Worm (Caenorhabditis elegans) whole organism, late embryonic: ENCODE data around the gene F09E5.14.

Experiments
- C38D4.7 ChIP-seq: fragments of 200-800 bp; sonication (Bioruptor generic); optimal IDR thresholded peaks from 2 replicates; lab custom pipeline; 2018; ENCODE audit warnings: mild to moderate bottlenecking, missing genetic modification characterization, moderate library complexity, missing compliant biosample characterization
- F13H6.1 ChIP-seq: sonication (generic microtip); optimal IDR thresholded peaks from 2 replicates; lab custom pipeline; 2016; ENCODE audit warnings: missing genetic modification characterization, missing compliant biosample characterization
- K02D7.2 ChIP-seq: sonication (generic microtip); optimal IDR thresholded peaks from 2 replicates; lab custom pipeline; 2017; ENCODE audit warnings: mild to moderate bottlenecking, missing genetic modification characterization, missing compliant biosample characterization
- Y22D7AL.16 ChIP-seq: sonication (generic microtip); optimal IDR thresholded peaks from 2 replicates; lab custom pipeline; 2016; ENCODE audit warnings: missing genetic modification characterization, missing compliant biosample characterization
- ceh-14 ChIP-seq: sonication (generic microtip); optimal IDR thresholded peaks from 2 replicates; lab custom pipeline; 2016; ENCODE audit warnings: missing genotype, missing genetic modification characterization, missing compliant biosample characterization
- ceh-19 ChIP-seq: fragments of 200-800 bp; sonication (Bioruptor generic); optimal IDR thresholded peaks from 2 replicates; lab custom pipeline; 2018; ENCODE audit warnings: mild to moderate bottlenecking, missing genetic modification characterization, missing compliant biosample characterization
- ceh-22 ChIP-seq: sonication (generic microtip); optimal IDR thresholded peaks from 2 replicates; lab custom pipeline; 2017; ENCODE audit warnings: missing biosample characterization, missing genetic modification characterization
- ceh-24 ChIP-seq: sonication (generic microtip); optimal IDR thresholded peaks from 2 replicates; lab custom pipeline; 2016; ENCODE audit warnings: mild to moderate bottlenecking, missing genetic modification characterization, missing compliant biosample characterization
- ceh-30 ChIP-seq: fragments of 150-350 bp; optimal IDR thresholded peaks from 2 replicates; lab custom pipeline; 2014; ENCODE audit warnings: missing biosample characterization, missing genetic modification characterization
- ceh-45 ChIP-seq: fragments of 200-800 bp; sonication (Bioruptor generic); IDR thresholded peaks from 2 replicates; pipeline ENCODE4 v1.3.6; 2022; ENCODE audit warnings: missing genetic modification reagents, missing genetic modification characterization, missing compliant biosample characterization
- ceh-6 ChIP-seq: fragments of 200-800 bp; sonication (Bioruptor generic); optimal IDR thresholded peaks from 2 replicates; lab custom pipeline; 2018; ENCODE audit warnings: mild to moderate bottlenecking, missing genetic modification characterization, missing compliant biosample characterization
- ceh-9 ChIP-seq: sonication (generic microtip); optimal IDR thresholded peaks from 2 replicates; lab custom pipeline; 2016; ENCODE audit warnings: mild to moderate bottlenecking, missing genetic modification characterization, inconsistent platforms, missing compliant biosample characterization
- che-1 ChIP-seq: sonication (generic microtip); optimal IDR thresholded peaks from 2 replicates; lab custom pipeline; 2016; ENCODE audit warnings: mild to moderate bottlenecking, missing genetic modification characterization, missing compliant biosample characterization
- dmd-4 ChIP-seq: sonication (generic microtip); optimal IDR thresholded peaks from 2 replicates; lab custom pipeline; 2016; ENCODE audit warnings: borderline replicate concordance, missing genetic modification characterization, missing compliant biosample characterization
- dve-1 ChIP-seq: sonication (generic microtip); optimal IDR thresholded peaks from 2 replicates; lab custom pipeline; 2017; ENCODE audit warnings: antibody characterized with exemption, mild to moderate bottlenecking, missing genetic modification characterization, missing compliant biosample characterization
- elt-2 ChIP-seq: sonication (generic microtip); optimal IDR thresholded peaks from 2 replicates; lab custom pipeline; 2016; ENCODE audit warnings: missing genetic modification reagents, missing genetic modification characterization, missing compliant biosample characterization
- elt-4 ChIP-seq: sonication (generic microtip); optimal IDR thresholded peaks from 2 replicates; lab custom pipeline; 2016; ENCODE audit warnings: missing genetic modification characterization, missing compliant biosample characterization
- ets-4 ChIP-seq: sonication (generic microtip); optimal IDR thresholded peaks from 2 replicates; lab custom pipeline; 2016; ENCODE audit warnings: missing genetic modification characterization, missing compliant biosample characterization
- eyg-1 ChIP-seq: sonication (generic microtip); optimal IDR thresholded peaks from 2 replicates; lab custom pipeline; 2016; ENCODE audit warnings: missing genotype, missing genetic modification characterization, missing compliant biosample characterization
- fax-1 ChIP-seq: sonication (generic microtip); optimal IDR thresholded peaks from 2 replicates; lab custom pipeline; 2016; ENCODE audit warnings: missing genotype, missing genetic modification characterization, missing compliant biosample characterization
- fkh-10 ChIP-seq: fragments of 150-350 bp; optimal IDR thresholded peaks from 2 replicates; lab custom pipeline; 2014; ENCODE audit warnings: missing biosample characterization, missing genetic modification reagents, missing genetic modification characterization
- gmeb-2 ChIP-seq: sonication (generic microtip); optimal IDR thresholded peaks from 2 replicates; lab custom pipeline; 2016; ENCODE audit warnings: missing genetic modification characterization, inconsistent platforms, missing compliant biosample characterization
- hlh-15 ChIP-seq: sonication (generic microtip); optimal IDR thresholded peaks from 2 replicates; lab custom pipeline; 2016; ENCODE audit warnings: missing genetic modification characterization, missing compliant biosample characterization
- hlh-30 ChIP-seq: sonication (generic microtip); optimal IDR thresholded peaks from 2 replicates; lab custom pipeline; 2017; ENCODE audit warnings: antibody characterized with exemption, missing genetic modification characterization, missing compliant biosample characterization; ENCODE audit not compliant: insufficient read depth
- hlh-6 ChIP-seq: sonication (generic microtip); optimal IDR thresholded peaks from 2 replicates; lab custom pipeline; 2016; ENCODE audit warnings: missing genotype, missing genetic modification characterization, missing compliant biosample characterization
- hlh-8 ChIP-seq: sonication (generic microtip); optimal IDR thresholded peaks from 2 replicates; lab custom pipeline; 2016; ENCODE audit warnings: missing genotype, missing genetic modification characterization, missing compliant biosample characterization
- lim-6 ChIP-seq: sonication (generic microtip); optimal IDR thresholded peaks from 2 replicates; lab custom pipeline; 2016; ENCODE audit warnings: missing genetic modification characterization, missing compliant biosample characterization
- madf-2 ChIP-seq: sonication (generic microtip); optimal IDR thresholded peaks from 2 replicates; lab custom pipeline; 2017; ENCODE audit warnings: missing genetic modification characterization, missing compliant biosample characterization
- mec-3 ChIP-seq: sonication (generic microtip); optimal IDR thresholded peaks from 2 replicates; lab custom pipeline; 2016; ENCODE audit warnings: borderline replicate concordance, missing genetic modification characterization, missing compliant biosample characterization
- nfya-1 ChIP-seq: sonication (generic microtip); optimal IDR thresholded peaks from 2 replicates; lab custom pipeline; 2017; ENCODE audit warnings: missing genetic modification characterization, mild to moderate bottlenecking, missing compliant biosample characterization, antibody characterized with exemption, moderate library complexity
- nhr-11 ChIP-seq: fragments of 150-350 bp; optimal IDR thresholded peaks from 2 replicates; lab custom pipeline; 2014; ENCODE audit warnings: missing biosample characterization, missing genetic modification characterization
- nhr-232 ChIP-seq: sonication (generic microtip); optimal IDR thresholded peaks from 2 replicates; lab custom pipeline; 2016; ENCODE audit warnings: missing genetic modification characterization, missing compliant biosample characterization
- odd-2 ChIP-seq: sonication (generic microtip); optimal IDR thresholded peaks from 2 replicates; lab custom pipeline; 2017; ENCODE audit warnings: antibody characterized with exemption, mild to moderate bottlenecking, missing genetic modification characterization, missing compliant biosample characterization
- pag-3 ChIP-seq: sonication (generic microtip); optimal IDR thresholded peaks from 2 replicates; lab custom pipeline; 2016; ENCODE audit warnings: missing compliant biosample characterization, missing genetic modification characterization, borderline replicate concordance
- pat-9 ChIP-seq: fragments of 200-800 bp; sonication (Bioruptor generic); optimal IDR thresholded peaks from 2 replicates; lab custom pipeline; 2018; ENCODE audit warnings: mild to moderate bottlenecking, missing genetic modification characterization, moderate library complexity, missing compliant biosample characterization
- pax-1 ChIP-seq: fragments of 150-350 bp; optimal IDR thresholded peaks from 2 replicates; lab custom pipeline; 2014; ENCODE audit warnings: missing biosample characterization, missing genetic modification characterization
- pha-2 ChIP-seq: sonication (generic microtip); optimal IDR thresholded peaks from 2 replicates; lab custom pipeline; 2017; ENCODE audit warnings: mild to moderate bottlenecking, missing genetic modification characterization, missing compliant biosample characterization
- pha-4 ChIP-seq: fragments of 150-350 bp; optimal IDR thresholded peaks from 2 replicates; lab custom pipeline; 2018; ENCODE audit warnings: missing biosample characterization, missing genetic modification reagents, missing genetic modification characterization
- pqm-1 ChIP-seq: sonication (generic microtip); optimal IDR thresholded peaks from 2 replicates; lab custom pipeline; 2016; ENCODE audit warnings: missing genetic modification characterization, missing compliant biosample characterization
- rnt-1 ChIP-seq: sonication (generic microtip); optimal IDR thresholded peaks from 2 replicates; lab custom pipeline; 2016; ENCODE audit warnings: missing genetic modification characterization, missing compliant biosample characterization
- sox-2 ChIP-seq: fragments of 200-800 bp; sonication (Bioruptor generic); IDR thresholded peaks from 2 replicates; pipeline ENCODE4 v1.3.6; 2022; ENCODE audit warnings: missing genetic modification reagents, missing genetic modification characterization, missing compliant biosample characterization
- sox-4 ChIP-seq: sonication (generic microtip); optimal IDR thresholded peaks from 2 replicates; lab custom pipeline; 2017; ENCODE audit warnings: mild to moderate bottlenecking, missing genetic modification characterization, inconsistent platforms, missing compliant biosample characterization
- syd-9 ChIP-seq: sonication (generic microtip); optimal IDR thresholded peaks from 2 replicates; lab custom pipeline; 2016; ENCODE audit warnings: mild to moderate bottlenecking, missing genetic modification characterization, moderate library complexity, missing compliant biosample characterization
- tbx-2 ChIP-seq: sonication (generic microtip); optimal IDR thresholded peaks from 2 replicates; lab custom pipeline; 2016; ENCODE audit warnings: missing genetic modification characterization, missing compliant biosample characterization
- unc-86 ChIP-seq: sonication (generic microtip); optimal IDR thresholded peaks from 2 replicates; lab custom pipeline; 2016; ENCODE audit warnings: missing genetic modification characterization, missing compliant biosample characterization
- zip-5 ChIP-seq: sonication (generic microtip); optimal IDR thresholded peaks from 2 replicates; lab custom pipeline; 2016; ENCODE audit warnings: missing genetic modification characterization, missing compliant biosample characterization

The F09E5.14 gene

DNA sequence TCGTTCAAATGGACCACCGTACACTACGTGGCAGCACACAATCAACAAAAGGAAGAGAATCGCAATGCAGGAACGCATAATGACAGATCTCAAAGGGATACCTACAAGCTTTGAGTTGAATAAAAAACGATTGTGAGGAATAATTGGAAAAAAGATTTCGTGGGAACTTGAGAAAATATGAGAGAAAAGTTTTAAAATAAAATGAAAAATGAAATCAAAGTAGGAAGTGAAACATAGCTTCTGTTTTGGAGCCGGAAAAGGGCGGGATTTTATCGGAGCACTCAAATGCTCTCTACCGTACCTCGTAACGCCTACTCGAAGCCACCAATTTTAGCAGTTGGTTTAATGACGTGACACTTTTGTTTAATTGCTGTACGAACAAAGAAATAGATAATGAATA lies at the start of gene F09E5.14:
F09E5.14 (minus strand) TSS at position 101 of the 400 bp plus-strand sequence.
- no peak for TF ChIP-seq hlh-6
- no peak for TF ChIP-seq pag-3
- no peak for TF ChIP-seq elt-4 (tag; lab: Kevin White, UChicago)
- TF ChIP-seq tbx-2 (tag; lab: Kevin White, UChicago), result no peak
- no peak for TF ChIP-seq nhr-232 (tag; lab: Kevin White, UChicago)
- TF ChIP-seq fkh-10, result no peak
- TF ChIP-seq unc-86, result no peak
- no peak for TF ChIP-seq ceh-9 (tag; lab: Kevin White, UChicago)
- no peak for TF ChIP-seq pha-4 (tag; lab: Kevin White, UChicago)
- TF ChIP-seq odd-2 (tag; lab: Kevin White, UChicago), result no peak
- TF ChIP-seq ceh-30, result no peak
- TF ChIP-seq eyg-1, result no peak
- TF ChIP-seq, all 69 proteins: peak for 0

ce11 chrII:5393090-5393489 lies 48.4 kb upstream of the F09E5.14 start, which contains the start of gene brap-2:
brap-2 (minus strand) TSS chrII:5393190.
- TF ChIP-seq nfya-1 (no peak), fax-1 (tag; lab: Kevin White, UChicago) (no peak)

DNA sequence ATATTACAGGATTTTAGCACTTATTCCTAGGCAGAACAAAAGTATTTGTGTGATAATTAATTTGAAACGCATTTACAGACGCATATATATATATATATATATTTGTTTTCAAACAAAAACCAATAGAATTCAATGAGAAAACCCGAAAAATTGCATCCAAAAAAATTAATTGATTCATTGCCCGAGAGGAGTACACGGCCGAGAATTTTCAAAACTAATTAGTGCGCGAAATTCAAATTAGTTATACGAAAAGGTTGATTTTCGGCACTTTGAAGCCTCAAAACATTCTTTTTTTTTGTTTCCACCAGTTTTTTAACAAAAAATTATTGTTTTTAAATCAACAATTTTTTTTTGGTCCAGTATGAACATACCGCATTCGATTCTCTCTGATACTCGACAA lies 46.8 kb upstream of the F09E5.14 start:
- no peak for TF ChIP-seq fax-1 (tag; lab: Kevin White, UChicago)
- no peak for TF ChIP-seq ceh-22
- TF ChIP-seq elt-2, result peak; percentile 2

- no peak for TF ChIP-seq syd-9
- TF ChIP-seq pag-3, result no peak
- TF ChIP-seq fkh-10, result no peak
- no peak for TF ChIP-seq hlh-6
- no peak for TF ChIP-seq ceh-22
- TF ChIP-seq ceh-14 (tag; lab: Kevin White, UChicago), result no peak
- no peak for TF ChIP-seq fax-1 (tag; lab: Kevin White, UChicago)
- peak; percentile 42 for TF ChIP-seq pat-9 (tag; lab: Kevin White, UChicago)
- TF ChIP-seq nhr-11 (tag; lab: Kevin White, UChicago), result no peak
- no peak for TF ChIP-seq sox-4
- no peak for TF ChIP-seq dmd-4 (tag; lab: Kevin White, UChicago)
- peak; percentile 43 for TF ChIP-seq unc-86
- peak; percentile 43 for TF ChIP-seq rnt-1 (tag; lab: Kevin White, UChicago)
- peak; percentile 16 for TF ChIP-seq ets-4 (tag; lab: Kevin White, UChicago)
- no peak for TF ChIP-seq Y22D7AL.16 (tag; lab: Kevin White, UChicago)
- TF ChIP-seq pax-1 (tag; lab: Kevin White, UChicago), result no peak
- no peak for TF ChIP-seq zip-5 (tag; lab: Kevin White, UChicago)
- TF ChIP-seq ceh-45 (GFP tag; lab: Robert Waterston, UW), result no peak
- no peak for TF ChIP-seq ceh-24 (tag; lab: Kevin White, UChicago)
- TF ChIP-seq dve-1 (tag; lab: Kevin White, UChicago), result peak; percentile 40
- TF ChIP-seq lim-6 (tag; lab: Kevin White, UChicago), result no peak
- peak; percentile 91 for TF ChIP-seq elt-2
- TF ChIP-seq hlh-30 (tag; lab: Kevin White, UChicago), result no peak
- peak; percentile 16 for TF ChIP-seq C38D4.7 (GFP tag; lab: Kevin White, UChicago)
- TF ChIP-seq tbx-2 (tag; lab: Kevin White, UChicago), result peak; percentile 71
- TF ChIP-seq mec-3 (tag; lab: Kevin White, UChicago), result no peak
- no peak for TF ChIP-seq ceh-6
- TF ChIP-seq eyg-1, result no peak
- peak; percentile 53 for TF ChIP-seq ceh-19 (GFP tag; lab: Kevin White, UChicago)
- no peak for TF ChIP-seq pha-2
- no peak for TF ChIP-seq gmeb-2 (tag; lab: Kevin White, UChicago)
- no peak for TF ChIP-seq pha-4 (tag; lab: Kevin White, UChicago)
- no peak for TF ChIP-seq odd-2 (tag; lab: Kevin White, UChicago)
- no peak for TF ChIP-seq madf-2 (tag; lab: Kevin White, UChicago)
- no peak for TF ChIP-seq sox-2 (GFP tag; lab: Robert Waterston, UW)
- no peak for TF ChIP-seq hlh-15 (tag; lab: Kevin White, UChicago)
- TF ChIP-seq che-1 (tag; lab: Kevin White, UChicago), result no peak
- no peak for TF ChIP-seq pqm-1 (tag; lab: Kevin White, UChicago)
- TF ChIP-seq F13H6.1 (tag; lab: Kevin White, UChicago), result no peak
- no peak for TF ChIP-seq K02D7.2 (tag; lab: Kevin White, UChicago)
- peak; percentile 10 for TF ChIP-seq hlh-8 (tag; lab: Kevin White, UChicago)
These were observed 45.2 kb upstream of the F09E5.14 start, which contains the start of gene ndx-6 for ce11 chrII:5389831-5390323. ndx-6 (minus strand) TSS chrII:5389881.
